Fruit fly (Drosophila melanogaster) whole organism, embryonic: ENCODE data around the gene mei-218.

Experiments used
- BEAF-32 ChIP-seq: fragments of 200-800 bp; sonication (Bioruptor generic); optimal IDR thresholded peaks from 3 replicates; lab custom pipeline; 2017; ENCODE audit warnings: missing biosample characterization, missing genetic modification characterization, mild to moderate bottlenecking, moderate library complexity, missing genetic modification reagents
- Bgb ChIP-seq: fragments of 200-800 bp; sonication (Bioruptor generic); IDR thresholded peaks from 2 replicates; pipeline ENCODE4 v1.3.6; 2022; ENCODE audit warnings: missing biosample characterization, missing genetic modification characterization; ENCODE audit not compliant: partially characterized antibody
- CG1024 ChIP-seq: fragments of 200-800 bp; sonication (Bioruptor generic); IDR thresholded peaks from 2 replicates; pipeline ENCODE4 v1.3.6; 2022; ENCODE audit warnings: missing biosample characterization, missing genetic modification characterization
- CG10654 ChIP-seq: fragments of 200-800 bp; sonication (Bioruptor generic); optimal IDR thresholded peaks from 2 replicates; lab custom pipeline; 2016; ENCODE audit warnings: missing biosample characterization, missing genetic modification characterization
- CG11085 ChIP-seq: fragments of 200-800 bp; sonication (Bioruptor generic); IDR thresholded peaks from 2 replicates; pipeline ENCODE4 v1.3.6; 2022; ENCODE audit warnings: missing biosample characterization, missing genetic modification characterization
- CG11723 ChIP-seq: fragments of 200-800 bp; sonication (Bioruptor generic); optimal IDR thresholded peaks from 2 replicates; lab custom pipeline; 2017; ENCODE audit warnings: missing biosample characterization, mild to moderate bottlenecking, missing genetic modification characterization
- CG12391 ChIP-seq: fragments of 200-800 bp; sonication (Bioruptor generic); optimal IDR thresholded peaks from 3 replicates; lab custom pipeline; 2018; ENCODE audit warnings: missing biosample characterization, mild to moderate bottlenecking, missing genetic modification characterization, moderate library complexity
- CG12744 ChIP-seq: fragments of 200-800 bp; sonication (Bioruptor generic); optimal IDR thresholded peaks from 2 replicates; lab custom pipeline; 2016; ENCODE audit warnings: missing biosample characterization, missing genetic modification characterization
- CG14050 ChIP-seq: fragments of 200-800 bp; sonication (Bioruptor generic); IDR thresholded peaks from 3 replicates; pipeline ENCODE4 v1.3.6; 2022; ENCODE audit warnings: missing biosample characterization, missing genetic modification characterization
- CG14667 ChIP-seq: fragments of 200-800 bp; sonication (Bioruptor generic); IDR thresholded peaks from 2 replicates; pipeline ENCODE4 v1.3.6; 2022; ENCODE audit warnings: missing biosample characterization, missing genetic modification characterization
- CG2116 ChIP-seq: fragments of 200-800 bp; sonication (Bioruptor generic); optimal IDR thresholded peaks from 3 replicates; lab custom pipeline; 2018; ENCODE audit warnings: missing biosample characterization, mild to moderate bottlenecking, missing genetic modification characterization
- CG2875 ChIP-seq: fragments of 200-800 bp; sonication (Bioruptor generic); optimal IDR thresholded peaks from 2 replicates; lab custom pipeline; 2017; ENCODE audit warnings: missing biosample characterization, mild to moderate bottlenecking, missing genetic modification characterization, missing genetic modification reagents
- CG4617 ChIP-seq: fragments of 200-800 bp; sonication (Bioruptor generic); optimal IDR thresholded peaks from 3 replicates; lab custom pipeline; 2016; ENCODE audit warnings: missing biosample characterization, missing genetic modification characterization, borderline replicate concordance
- CG5245 ChIP-seq: fragments of 200-800 bp; sonication (Bioruptor generic); optimal IDR thresholded peaks from 3 replicates; lab custom pipeline; 2016; ENCODE audit warnings: missing biosample characterization, missing genetic modification characterization
- CG6254 ChIP-seq: fragments of 200-800 bp; sonication (Bioruptor generic); optimal IDR thresholded peaks from 3 replicates; lab custom pipeline; 2017; ENCODE audit warnings: mild to moderate bottlenecking, missing biosample characterization, missing genetic modification reagents, missing genetic modification characterization
- CG9727 ChIP-seq: fragments of 200-800 bp; sonication (Bioruptor generic); optimal IDR thresholded peaks from 3 replicates; lab custom pipeline; 2017; ENCODE audit warnings: missing biosample characterization, mild to moderate bottlenecking, missing genetic modification characterization
- CG9797 ChIP-seq: fragments of 200-800 bp; sonication (Bioruptor generic); optimal IDR thresholded peaks from 3 replicates; lab custom pipeline; 2018; ENCODE audit warnings: missing biosample characterization, mild to moderate bottlenecking, missing genetic modification characterization
- CrebB ChIP-seq: fragments of 200-800 bp; sonication (Bioruptor generic); optimal IDR thresholded peaks from 3 replicates; lab custom pipeline; 2018; ENCODE audit warnings: missing biosample characterization, mild to moderate bottlenecking, missing genetic modification characterization
- Doc2 ChIP-seq: fragments of 200-800 bp; sonication (Bioruptor generic); IDR thresholded peaks from 2 replicates; pipeline ENCODE4 v1.3.6; 2022; ENCODE audit warnings: missing biosample characterization, missing genetic modification characterization
- E2f2 ChIP-seq: fragments of 200-800 bp; sonication (Bioruptor generic); IDR thresholded peaks from 2 replicates; pipeline ENCODE4 v1.3.6; 2022; ENCODE audit warnings: missing biosample characterization, missing genetic modification characterization
- Hand ChIP-seq: fragments of 200-800 bp; sonication (Bioruptor generic); optimal IDR thresholded peaks from 2 replicates; lab custom pipeline; 2017; ENCODE audit warnings: mild to moderate bottlenecking, missing biosample characterization, missing genetic modification reagents, missing genetic modification characterization
- Hey ChIP-seq: fragments of 200-800 bp; sonication (Bioruptor generic); optimal IDR thresholded peaks from 3 replicates; lab custom pipeline; 2018; ENCODE audit warnings: missing biosample characterization, mild to moderate bottlenecking, missing genetic modification characterization
- MESR4 ChIP-seq: fragments of 200-800 bp; sonication (Bioruptor generic); optimal IDR thresholded peaks from 2 replicates; lab custom pipeline; 2018; ENCODE audit warnings: missing biosample characterization, mild to moderate bottlenecking, missing genetic modification characterization, moderate library complexity
- MTF-1 ChIP-seq: fragments of 200-800 bp; sonication (Bioruptor generic); optimal IDR thresholded peaks from 2 replicates; lab custom pipeline; 2018; ENCODE audit warnings: missing biosample characterization, mild to moderate bottlenecking, missing genetic modification characterization, borderline replicate concordance
- Mrtf ChIP-seq: fragments of 200-800 bp; sonication (Bioruptor generic); IDR thresholded peaks from 3 replicates; pipeline ENCODE4 v1.3.6; 2022; ENCODE audit warnings: missing biosample characterization, missing genetic modification characterization
- Opbp ChIP-seq: fragments of 200-800 bp; sonication (Bioruptor generic); IDR thresholded peaks from 3 replicates; pipeline ENCODE4 v1.3.6; 2022; ENCODE audit warnings: missing biosample characterization, missing genetic modification characterization; ENCODE audit not compliant: partially characterized antibody
- Rx ChIP-seq: fragments of 200-800 bp; sonication (Bioruptor generic); IDR thresholded peaks from 2 replicates; pipeline ENCODE4 v1.3.6; 2022; ENCODE audit warnings: missing biosample characterization, missing genetic modification characterization
- Scr ChIP-seq: fragments of 200-800 bp; sonication (Bioruptor generic); IDR thresholded peaks from 2 replicates; pipeline ENCODE4 v1.3.6; 2022; ENCODE audit warnings: missing biosample characterization, missing genetic modification characterization; ENCODE audit not compliant: partially characterized antibody
- Sin3A ChIP-seq: fragments of >200 bp; optimal IDR thresholded peaks from 2 replicates; lab custom pipeline; 2018
- Sry-δ ChIP-seq: fragments of 200-800 bp; sonication (Bioruptor generic); optimal IDR thresholded peaks from 2 replicates; lab custom pipeline; 2016; ENCODE audit warnings: missing biosample characterization, missing genetic modification characterization
- Ssrp ChIP-seq: fragments of 200-800 bp; sonication (Bioruptor generic); optimal IDR thresholded peaks from 2 replicates; lab custom pipeline; 2018; ENCODE audit warnings: missing biosample characterization, mild to moderate bottlenecking, missing genetic modification characterization, moderate library complexity
- TFAM ChIP-seq: fragments of 200-800 bp; sonication (Bioruptor generic); optimal IDR thresholded peaks from 2 replicates; lab custom pipeline; 2017; ENCODE audit warnings: missing biosample characterization, missing genetic modification characterization, inconsistent platforms
- caup ChIP-seq: fragments of 200-800 bp; sonication (Bioruptor generic); optimal IDR thresholded peaks from 3 replicates; lab custom pipeline; 2017; ENCODE audit warnings: missing biosample characterization, mild to moderate bottlenecking, missing genetic modification characterization, moderate library complexity; ENCODE audit not compliant: severe bottlenecking
- croc ChIP-seq: fragments of 200-800 bp; sonication (Bioruptor generic); conservative IDR thresholded peaks from 3 replicates; pipeline ENCODE4 v1.3.6; 2022; ENCODE audit warnings: missing biosample characterization, missing genetic modification characterization
- crol ChIP-seq: fragments of 200-800 bp; sonication (Bioruptor generic); IDR thresholded peaks from 2 replicates; pipeline ENCODE4 v1.3.6; 2022; ENCODE audit warnings: missing biosample characterization, missing genetic modification characterization
- eyg ChIP-seq: fragments of 200-800 bp; sonication (Bioruptor generic); optimal IDR thresholded peaks from 3 replicates; lab custom pipeline; 2016; ENCODE audit warnings: missing biosample characterization, missing genetic modification characterization
- fd96Cb ChIP-seq: fragments of 200-800 bp; sonication (Bioruptor generic); optimal IDR thresholded peaks from 2 replicates; lab custom pipeline; 2018; ENCODE audit warnings: missing biosample characterization, mild to moderate bottlenecking, missing genetic modification characterization, moderate library complexity
- her ChIP-seq: fragments of 200-800 bp; sonication (Bioruptor generic); optimal IDR thresholded peaks from 2 replicates; lab custom pipeline; 2016; ENCODE audit warnings: missing biosample characterization, missing genetic modification characterization
- lab ChIP-seq: fragments of 200-800 bp; sonication (Bioruptor generic); optimal IDR thresholded peaks from 3 replicates; lab custom pipeline; 2017; ENCODE audit warnings: missing biosample characterization, missing genetic modification characterization, mild to moderate bottlenecking, moderate library complexity, missing genetic modification reagents
- maf-S ChIP-seq: fragments of 200-800 bp; sonication (Bioruptor generic); optimal IDR thresholded peaks from 2 replicates; lab custom pipeline; 2016; ENCODE audit warnings: missing biosample characterization, missing genetic modification characterization
- odd ChIP-seq: fragments of 200-800 bp; sonication (Bioruptor generic); optimal IDR thresholded peaks from 2 replicates; lab custom pipeline; 2017; ENCODE audit warnings: missing biosample characterization, mild to moderate bottlenecking, missing genetic modification characterization
- phol ChIP-seq: fragments of 200-800 bp; sonication (Bioruptor generic); optimal IDR thresholded peaks from 3 replicates; lab custom pipeline; 2018; ENCODE audit warnings: missing biosample characterization, mild to moderate bottlenecking, missing genetic modification characterization, moderate library complexity
- pita ChIP-seq: fragments of 200-800 bp; sonication (Bioruptor generic); optimal IDR thresholded peaks from 2 replicates; lab custom pipeline; 2017; ENCODE audit warnings: missing biosample characterization, mild to moderate bottlenecking, missing genetic modification characterization
- prd ChIP-seq, 3 experiments: fragments of >200 bp in 2 of 3; fragments of 200-800 bp in 1 of 3; sonication (Bioruptor generic) in 1 of 3; optimal IDR thresholded peaks in 2 of 3; IDR thresholded peaks in 1 of 3; 2 replicates in 2 of 3; 3 replicates in 1 of 3; pipeline versions ENCODE4 v1.3.6 to Lab custom; 2017 to 2022; ENCODE audit warnings: missing biosample characterization in 1 of 3, missing genetic modification characterization in 1 of 3
- sisA ChIP-seq: fragments of 200-800 bp; sonication (Bioruptor generic); IDR thresholded peaks from 2 replicates; pipeline ENCODE4 v1.3.6; 2022; ENCODE audit warnings: missing biosample characterization, missing genetic modification characterization
- tll ChIP-seq, 2 experiments: fragments of 200-800 bp in 1 of 2; fragments of >200 bp in 1 of 2; sonication (Bioruptor generic) in 1 of 2; optimal IDR thresholded peaks; 2 replicates each; lab custom pipeline; 2017 to 2019; ENCODE audit warnings: missing biosample characterization in 2 of 2, missing genetic modification characterization in 2 of 2, mild to moderate bottlenecking in 1 of 2, moderate library complexity in 1 of 2
- trem ChIP-seq: fragments of 200-800 bp; optimal IDR thresholded peaks from 3 replicates; lab custom pipeline; 2019; ENCODE audit warnings: missing biosample characterization, mild to moderate bottlenecking, missing genetic modification characterization, moderate library complexity
- trh ChIP-seq: fragments of 200-800 bp; sonication (Bioruptor generic); optimal IDR thresholded peaks from 2 replicates; lab custom pipeline; 2016; ENCODE audit warnings: missing biosample characterization, missing genetic modification characterization
- unpg ChIP-seq: fragments of 200-800 bp; sonication (Bioruptor generic); optimal IDR thresholded peaks from 3 replicates; lab custom pipeline; 2018; ENCODE audit warnings: missing biosample characterization, mild to moderate bottlenecking, missing genetic modification characterization, moderate library complexity

mei-218 gene

dm6 chrX:17108000-17108399 lies 34.8 kb downstream of the mei-218 start (continued):
- TF ChIP-seq Ssrp (peak; percentile 12), CG5245 (GFP tag; lab: Kevin White, UChicago) (no peak), unpg (GFP tag; lab: Kevin White, UChicago) (peak; percentile 6), CG2116 (GFP tag; lab: Kevin White, UChicago) (no peak), caup (GFP tag; lab: Kevin White, UChicago) (no peak), E2f2 (GFP tag; lab: Robert Waterston, UW) (no peak), CG9727 (GFP tag; lab: Kevin White, UChicago) (no peak), TFAM (GFP tag; lab: Kevin White, UChicago) (no peak), tll (GFP tag; optimal IDR thresholded peaks at IDR 0.05; lab: Kevin White, UChicago) (no peak), Hey (tag; lab: Kevin White, UChicago) (no peak), phol (peak; percentile 11), MTF-1 (GFP tag; lab: Kevin White, UChicago) (no peak), CG1024 (no peak), Hand (GFP tag; lab: Kevin White, UChicago) (no peak), CG2875 (GFP tag; lab: Kevin White, UChicago) (no peak), Scr (no peak), odd (GFP tag; lab: Kevin White, UChicago) (no peak), CG9797 (GFP tag; lab: Kevin White, UChicago) (no peak), Bgb (GFP tag; lab: Robert Waterston, UW) (no peak), Mrtf (GFP tag; lab: Robert Waterston, UW) (no peak), maf-S (GFP tag; lab: Kevin White, UChicago) (no peak), CG11723 (GFP tag; lab: Kevin White, UChicago) (no peak), eyg (no peak), Sry-δ (GFP tag; lab: Kevin White, UChicago) (no peak), sisA (no peak), Doc2 (no peak), CG11085 (GFP tag; lab: Robert Waterston, UW) (no peak)

- TF ChIP-seq Opbp (GFP tag; lab: Robert Waterston, UW) (peak; percentile 59; the same call in 2 of the 3 replicates), CG4617 (GFP tag; lab: Kevin White, UChicago) (no peak), lab (GFP tag; lab: Kevin White, UChicago) (peak; percentile 0), Rx (GFP tag; lab: Robert Waterston, UW) (no peak), fd96Cb (no peak), her (GFP tag; lab: Kevin White, UChicago) (peak; percentile 21), caup (GFP tag; lab: Kevin White, UChicago) (peak; percentile 6), trh (no peak), BEAF-32 (peak; percentile 68), CG10654 (GFP tag; lab: Kevin White, UChicago) (no peak), prd (optimal IDR thresholded peaks at IDR 0.05; lab: Kevin White, UChicago) (no peak), prd (GFP tag; IDR thresholded peaks at IDR 0.05; lab: Robert Waterston, UW) (no peak), trem (tag; lab: Kevin White, UChicago) (no peak), CG6254 (GFP tag; lab: Kevin White, UChicago) (no peak), crol (no peak), croc (GFP tag; lab: Robert Waterston, UW) (no peak), CG1024 (no peak), CG14667 (GFP tag; lab: Robert Waterston, UW) (no peak), CrebB (tag; lab: Kevin White, UChicago) (no peak), Sin3A (peak; percentile 23), MESR4 (GFP tag; lab: Kevin White, UChicago) (peak; percentile 23), CG14050 (no peak), pita (GFP tag; lab: Kevin White, UChicago) (no peak), CG12744 (GFP tag; lab: Kevin White, UChicago) (no peak), CG12391 (tag; lab: Kevin White, UChicago) (peak; percentile 10)
These were observed 35.3 kb downstream of the mei-218 start, which contains the start of gene CG5004 for dm6 chrX:17107401-17107916. CG5004 (plus strand) TSS chrX:17107582.
